Worm (Caenorhabditis elegans) whole organism, L1 larva: ENCODE data around the gene F58E2.5.

Experiments used
- fkh-10 ChIP-seq: sonication (generic microtip); optimal IDR thresholded peaks from 2 replicates; lab custom pipeline; 2017; ENCODE audit warnings: missing biosample characterization, missing genetic modification reagents, missing genetic modification characterization
- lin-13 ChIP-seq: fragments of 150-350 bp; optimal IDR thresholded peaks from 2 replicates; lab custom pipeline; 2014; ENCODE audit warnings: missing biosample characterization, missing genetic modification reagents, missing genetic modification characterization
- nhr-77 ChIP-seq: fragments of 150-350 bp; optimal IDR thresholded peaks from 2 replicates; lab custom pipeline; 2014; ENCODE audit warnings: missing biosample characterization, missing genetic modification characterization

DNA sequence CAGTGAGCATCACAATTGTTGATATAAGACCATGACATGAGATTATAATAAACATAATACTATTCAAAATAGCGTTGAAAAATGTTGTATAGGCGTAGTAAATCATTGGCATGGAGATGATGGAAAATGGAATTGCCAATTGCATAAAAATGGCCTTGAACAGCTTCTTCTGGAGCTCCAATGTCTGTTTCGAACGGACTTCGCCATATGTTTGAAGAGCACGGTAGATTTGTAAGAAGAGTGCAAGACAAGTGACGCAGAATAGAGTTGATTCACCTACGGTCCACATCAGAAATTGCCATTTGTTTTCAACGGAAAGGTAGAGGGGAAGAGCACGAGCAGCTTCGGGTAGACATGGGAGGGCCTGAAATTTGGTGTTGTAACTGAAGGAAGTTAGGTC, 2.6 kb downstream of the F58E2.5 start:
- no peak for TF ChIP-seq nhr-77
- TF ChIP-seq fkh-10 (GFP tag; lab: Kevin White, UChicago), result no peak
- TF ChIP-seq lin-13, result no peak
